Fruit fly (Drosophila melanogaster) S2 (cell line): Measurements from ENCODE around the gene IntS14.

Experiments used
- CG8478 ChIP-seq: fragments of >200 bp; optimal IDR thresholded peaks from 2 replicates; lab custom pipeline; 2018
- CTCF ChIP-seq, 2 experiments: fragments of >200 bp; optimal IDR thresholded peaks; 2 replicates each; lab custom pipeline; 2018

dm6 chr2L:1172704-1173107 lies 8.5 kb downstream of the IntS14 start, which contains the start of the genes Charon and CG4887:
- no peak for TF ChIP-seq CG8478 (lab: Kevin White, UChicago)
- TF ChIP-seq CTCF (optimal IDR thresholded peaks at IDR 0.05; lab: Kevin White, UChicago) = no peak
